Worm (Caenorhabditis elegans) whole organism, late embryonic: ENCODE measurements around the gene bre-3.

Source experiments
- F13H6.1 ChIP-seq: sonication (generic microtip); optimal IDR thresholded peaks from 2 replicates; lab custom pipeline; 2016; ENCODE audit warnings: missing genetic modification characterization, missing compliant biosample characterization
- K02D7.2 ChIP-seq: sonication (generic microtip); optimal IDR thresholded peaks from 2 replicates; lab custom pipeline; 2017; ENCODE audit warnings: mild to moderate bottlenecking, missing genetic modification characterization, missing compliant biosample characterization
- K09A11.1 ChIP-seq: sonication (generic microtip); optimal IDR thresholded peaks from 2 replicates; lab custom pipeline; 2017; ENCODE audit warnings: antibody characterized with exemption, mild to moderate bottlenecking, missing genetic modification characterization, missing compliant biosample characterization; ENCODE audit not compliant: insufficient read depth
- ahr-1 ChIP-seq: sonication (generic microtip); optimal IDR thresholded peaks from 2 replicates; lab custom pipeline; 2016; ENCODE audit warnings: missing genetic modification characterization, missing compliant biosample characterization
- ama-1 ChIP-seq: fragments of 150-350 bp; optimal IDR thresholded peaks from 2 replicates; lab custom pipeline; 2014
- ceh-14 ChIP-seq: sonication (generic microtip); optimal IDR thresholded peaks from 2 replicates; lab custom pipeline; 2016; ENCODE audit warnings: missing genotype, missing genetic modification characterization, missing compliant biosample characterization
- ceh-19 ChIP-seq: fragments of 200-800 bp; sonication (Bioruptor generic); optimal IDR thresholded peaks from 2 replicates; lab custom pipeline; 2018; ENCODE audit warnings: mild to moderate bottlenecking, missing genetic modification characterization, missing compliant biosample characterization
- ceh-2 ChIP-seq: sonication (generic microtip); optimal IDR thresholded peaks from 2 replicates; lab custom pipeline; 2016; ENCODE audit warnings: missing genotype, missing genetic modification characterization, missing compliant biosample characterization
- ceh-22 ChIP-seq: sonication (generic microtip); optimal IDR thresholded peaks from 2 replicates; lab custom pipeline; 2017; ENCODE audit warnings: missing biosample characterization, missing genetic modification characterization
- ceh-30 ChIP-seq: fragments of 150-350 bp; optimal IDR thresholded peaks from 2 replicates; lab custom pipeline; 2014; ENCODE audit warnings: missing biosample characterization, missing genetic modification characterization
- ceh-31 ChIP-seq: sonication (generic microtip); optimal IDR thresholded peaks from 2 replicates; lab custom pipeline; 2016; ENCODE audit warnings: missing genetic modification characterization, missing compliant biosample characterization
- ceh-34 ChIP-seq: sonication (generic microtip); optimal IDR thresholded peaks from 2 replicates; lab custom pipeline; 2016; ENCODE audit warnings: mild to moderate bottlenecking, missing genetic modification characterization, missing compliant biosample characterization
- ceh-45 ChIP-seq: fragments of 200-800 bp; sonication (Bioruptor generic); IDR thresholded peaks from 2 replicates; pipeline ENCODE4 v1.3.6; 2022; ENCODE audit warnings: missing genetic modification reagents, missing genetic modification characterization, missing compliant biosample characterization
- ceh-6 ChIP-seq: fragments of 200-800 bp; sonication (Bioruptor generic); optimal IDR thresholded peaks from 2 replicates; lab custom pipeline; 2018; ENCODE audit warnings: mild to moderate bottlenecking, missing genetic modification characterization, missing compliant biosample characterization
- ceh-9 ChIP-seq: sonication (generic microtip); optimal IDR thresholded peaks from 2 replicates; lab custom pipeline; 2016; ENCODE audit warnings: mild to moderate bottlenecking, missing genetic modification characterization, inconsistent platforms, missing compliant biosample characterization
- che-1 ChIP-seq: sonication (generic microtip); optimal IDR thresholded peaks from 2 replicates; lab custom pipeline; 2016; ENCODE audit warnings: mild to moderate bottlenecking, missing genetic modification characterization, missing compliant biosample characterization
- dmd-4 ChIP-seq: sonication (generic microtip); optimal IDR thresholded peaks from 2 replicates; lab custom pipeline; 2016; ENCODE audit warnings: borderline replicate concordance, missing genetic modification characterization, missing compliant biosample characterization
- dve-1 ChIP-seq: sonication (generic microtip); optimal IDR thresholded peaks from 2 replicates; lab custom pipeline; 2017; ENCODE audit warnings: antibody characterized with exemption, mild to moderate bottlenecking, missing genetic modification characterization, missing compliant biosample characterization
- elt-2 ChIP-seq: sonication (generic microtip); optimal IDR thresholded peaks from 2 replicates; lab custom pipeline; 2016; ENCODE audit warnings: missing genetic modification reagents, missing genetic modification characterization, missing compliant biosample characterization
- fkh-6 ChIP-seq: sonication (generic microtip); optimal IDR thresholded peaks from 2 replicates; lab custom pipeline; 2016; ENCODE audit warnings: missing genetic modification characterization, missing compliant biosample characterization
- gmeb-2 ChIP-seq: sonication (generic microtip); optimal IDR thresholded peaks from 2 replicates; lab custom pipeline; 2016; ENCODE audit warnings: missing genetic modification characterization, inconsistent platforms, missing compliant biosample characterization
- hlh-13 ChIP-seq: fragments of 200-800 bp; sonication (Bioruptor generic); optimal IDR thresholded peaks from 2 replicates; lab custom pipeline; 2018; ENCODE audit warnings: mild to moderate bottlenecking, missing genetic modification characterization, missing compliant biosample characterization
- hlh-30 ChIP-seq: sonication (generic microtip); optimal IDR thresholded peaks from 2 replicates; lab custom pipeline; 2017; ENCODE audit warnings: antibody characterized with exemption, missing genetic modification characterization, missing compliant biosample characterization; ENCODE audit not compliant: insufficient read depth
- hlh-6 ChIP-seq: sonication (generic microtip); optimal IDR thresholded peaks from 2 replicates; lab custom pipeline; 2016; ENCODE audit warnings: missing genotype, missing genetic modification characterization, missing compliant biosample characterization
- hlh-8 ChIP-seq: sonication (generic microtip); optimal IDR thresholded peaks from 2 replicates; lab custom pipeline; 2016; ENCODE audit warnings: missing genotype, missing genetic modification characterization, missing compliant biosample characterization
- madf-2 ChIP-seq: sonication (generic microtip); optimal IDR thresholded peaks from 2 replicates; lab custom pipeline; 2017; ENCODE audit warnings: missing genetic modification characterization, missing compliant biosample characterization
- nfya-1 ChIP-seq: sonication (generic microtip); optimal IDR thresholded peaks from 2 replicates; lab custom pipeline; 2017; ENCODE audit warnings: missing genetic modification characterization, mild to moderate bottlenecking, missing compliant biosample characterization, antibody characterized with exemption, moderate library complexity
- nhr-232 ChIP-seq: sonication (generic microtip); optimal IDR thresholded peaks from 2 replicates; lab custom pipeline; 2016; ENCODE audit warnings: missing genetic modification characterization, missing compliant biosample characterization
- odd-2 ChIP-seq: sonication (generic microtip); optimal IDR thresholded peaks from 2 replicates; lab custom pipeline; 2017; ENCODE audit warnings: antibody characterized with exemption, mild to moderate bottlenecking, missing genetic modification characterization, missing compliant biosample characterization
- pag-3 ChIP-seq: sonication (generic microtip); optimal IDR thresholded peaks from 2 replicates; lab custom pipeline; 2016; ENCODE audit warnings: missing compliant biosample characterization, missing genetic modification characterization, borderline replicate concordance
- pat-9 ChIP-seq: fragments of 200-800 bp; sonication (Bioruptor generic); optimal IDR thresholded peaks from 2 replicates; lab custom pipeline; 2018; ENCODE audit warnings: mild to moderate bottlenecking, missing genetic modification characterization, moderate library complexity, missing compliant biosample characterization
- pax-1 ChIP-seq: fragments of 150-350 bp; optimal IDR thresholded peaks from 2 replicates; lab custom pipeline; 2014; ENCODE audit warnings: missing biosample characterization, missing genetic modification characterization
- ref-2 ChIP-seq: sonication (generic microtip); optimal IDR thresholded peaks from 2 replicates; lab custom pipeline; 2016; ENCODE audit warnings: missing genetic modification characterization, missing compliant biosample characterization
- sox-2 ChIP-seq: fragments of 200-800 bp; sonication (Bioruptor generic); IDR thresholded peaks from 2 replicates; pipeline ENCODE4 v1.3.6; 2022; ENCODE audit warnings: missing genetic modification reagents, missing genetic modification characterization, missing compliant biosample characterization
- sox-4 ChIP-seq: sonication (generic microtip); optimal IDR thresholded peaks from 2 replicates; lab custom pipeline; 2017; ENCODE audit warnings: mild to moderate bottlenecking, missing genetic modification characterization, inconsistent platforms, missing compliant biosample characterization
- tbx-2 ChIP-seq: sonication (generic microtip); optimal IDR thresholded peaks from 2 replicates; lab custom pipeline; 2016; ENCODE audit warnings: missing genetic modification characterization, missing compliant biosample characterization
- tbx-7 ChIP-seq: sonication (generic microtip); optimal IDR thresholded peaks from 2 replicates; lab custom pipeline; 2016; ENCODE audit warnings: missing genotype, missing genetic modification characterization, missing compliant biosample characterization
- ttx-3 ChIP-seq: sonication (generic microtip); optimal IDR thresholded peaks from 2 replicates; lab custom pipeline; 2016; ENCODE audit warnings: missing genetic modification reagents, missing genetic modification characterization, missing compliant biosample characterization
- unc-3 ChIP-seq, 2 experiments: fragments of 200-800 bp in 1 of 2; sonication (Bioruptor generic) in 1 of 2; sonication (generic microtip) in 1 of 2; conservative IDR thresholded peaks in 1 of 2; optimal IDR thresholded peaks in 1 of 2; 2 replicates each; pipeline versions ENCODE4 v1.3.6 to Lab custom; 2016 to 2022; ENCODE audit warnings: missing compliant biosample characterization in 2 of 2, missing genetic modification characterization in 2 of 2, missing genetic modification reagents in 1 of 2
- unc-42 ChIP-seq: sonication (generic microtip); optimal IDR thresholded peaks from 2 replicates; lab custom pipeline; 2016; ENCODE audit warnings: missing genotype, missing genetic modification characterization, missing compliant biosample characterization
- unc-55 ChIP-seq: sonication (generic microtip); optimal IDR thresholded peaks from 2 replicates; lab custom pipeline; 2017; ENCODE audit warnings: missing biosample characterization, missing genetic modification reagents, missing genetic modification characterization
- unc-86 ChIP-seq: sonication (generic microtip); optimal IDR thresholded peaks from 2 replicates; lab custom pipeline; 2016; ENCODE audit warnings: missing genetic modification characterization, missing compliant biosample characterization
- zip-5 ChIP-seq: sonication (generic microtip); optimal IDR thresholded peaks from 2 replicates; lab custom pipeline; 2016; ENCODE audit warnings: missing genetic modification characterization, missing compliant biosample characterization
- ztf-16 ChIP-seq: sonication (generic microtip); optimal IDR thresholded peaks from 2 replicates; lab custom pipeline; 2017; ENCODE audit warnings: missing genetic modification characterization, missing compliant biosample characterization

Gene bre-3

DNA sequence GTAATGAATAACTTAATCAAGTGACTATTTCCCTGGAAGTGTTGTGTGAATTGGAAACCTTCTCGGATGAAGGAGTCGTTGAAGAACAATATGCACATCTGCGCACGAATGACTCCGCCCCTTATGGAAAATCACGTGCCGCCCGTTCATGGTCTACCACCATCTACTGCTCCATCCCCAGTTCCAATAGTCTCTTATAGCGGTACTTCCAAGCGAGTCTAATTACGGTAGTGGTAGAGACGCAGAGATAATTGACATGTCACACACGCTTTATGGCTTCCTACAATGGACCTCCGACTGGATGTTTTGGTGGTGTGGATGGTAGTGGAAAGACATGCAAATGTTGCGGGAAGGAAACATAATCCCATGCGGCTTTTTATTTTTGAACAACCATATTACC lies 34.3 kb downstream of the bre-3 start:
- TF ChIP-seq hlh-30 (tag; lab: Kevin White, UChicago) = peak; percentile 93
- TF ChIP-seq ref-2 (tag; lab: Kevin White, UChicago) = peak; percentile 51
- peak; percentile 92 for TF ChIP-seq ceh-31 (tag; lab: Kevin White, UChicago)
- peak; percentile 15 for TF ChIP-seq tbx-2 (tag; lab: Kevin White, UChicago)
- TF ChIP-seq ceh-34 = peak; percentile 58
- no peak for TF ChIP-seq ceh-45 (GFP tag; lab: Robert Waterston, UW)
- peak; percentile 55 for TF ChIP-seq unc-42 (tag; lab: Kevin White, UChicago)
- peak; percentile 40 for TF ChIP-seq unc-55 (GFP tag; lab: Kevin White, UChicago)
- no peak for TF ChIP-seq sox-4
- peak; percentile 10; the same call in 1 of the 2 replicates for TF ChIP-seq sox-2
- TF ChIP-seq ceh-14 = peak; percentile 19
- TF ChIP-seq nfya-1 = peak; percentile 41
- TF ChIP-seq ahr-1 (tag; lab: Kevin White, UChicago) = no peak
- TF ChIP-seq fkh-6 (tag; lab: Kevin White, UChicago) = no peak
- TF ChIP-seq ttx-3 = no peak

ce11 chrIII:9449831-9450230 lies 35.4 kb downstream of the bre-3 start, which contains the start of gene F54C8.6:
TSS of gene F54C8.6 (minus strand) at chrIII:9449931.
- TF ChIP-seq unc-3 (GFP tag; conservative IDR thresholded peaks at IDR 0.05; lab: Robert Waterston, UW) (no peak), unc-3 (tag; optimal IDR thresholded peaks at IDR 0.05; lab: Kevin White, UChicago) (no peak), che-1 (tag; lab: Kevin White, UChicago) (no peak), zip-5 (no peak), pag-3 (tag; lab: Kevin White, UChicago) (no peak), pax-1 (tag; lab: Kevin White, UChicago) (no peak), K02D7.2 (tag; lab: Kevin White, UChicago) (no peak), madf-2 (tag; lab: Kevin White, UChicago) (no peak), ceh-6 (GFP tag; lab: Kevin White, UChicago) (no peak)
- TF ChIP-seq, all 69 proteins: peak for 0

- no peak for TF ChIP-seq tbx-7
- no peak for TF ChIP-seq gmeb-2 (tag; lab: Kevin White, UChicago)
- peak; percentile 72 for TF ChIP-seq hlh-30 (tag; lab: Kevin White, UChicago)
- no peak for TF ChIP-seq odd-2 (tag; lab: Kevin White, UChicago)
- TF ChIP-seq dmd-4 (tag; lab: Kevin White, UChicago) = no peak
- TF ChIP-seq unc-55 (GFP tag; lab: Kevin White, UChicago) = peak; percentile 65
- TF ChIP-seq hlh-8 (tag; lab: Kevin White, UChicago) = peak; percentile 60
- TF ChIP-seq fkh-6 (tag; lab: Kevin White, UChicago) = no peak
- TF ChIP-seq ceh-31 (tag; lab: Kevin White, UChicago) = peak; percentile 77
- peak; percentile 1 for TF ChIP-seq ceh-2 (tag; lab: Kevin White, UChicago)
- no peak for TF ChIP-seq ceh-9 (tag; lab: Kevin White, UChicago)
- TF ChIP-seq elt-2 (tag; lab: Kevin White, UChicago) = no peak
- TF ChIP-seq hlh-6 = no peak
- no peak for TF ChIP-seq che-1 (tag; lab: Kevin White, UChicago)
- no peak for TF ChIP-seq nhr-232 (tag; lab: Kevin White, UChicago)
- TF ChIP-seq hlh-13 (GFP tag; lab: Kevin White, UChicago) = no peak
- TF ChIP-seq ttx-3 = no peak
- TF ChIP-seq ceh-34 = peak; percentile 75
- peak; percentile 92 for TF ChIP-seq nfya-1
- no peak for TF ChIP-seq ama-1 (lab: Kevin White, UChicago)
- no peak for TF ChIP-seq ceh-19 (GFP tag; lab: Kevin White, UChicago)
- no peak for TF ChIP-seq ceh-22 (tag; lab: Kevin White, UChicago)
- no peak for TF ChIP-seq zip-5
- peak; percentile 82 for TF ChIP-seq tbx-2 (tag; lab: Kevin White, UChicago)
- TF ChIP-seq ceh-6 (GFP tag; lab: Kevin White, UChicago) = no peak
- TF ChIP-seq ceh-30 (tag; lab: Kevin White, UChicago) = peak; percentile 64
- peak; percentile 35 for TF ChIP-seq madf-2 (tag; lab: Kevin White, UChicago)
- no peak for TF ChIP-seq ceh-45 (GFP tag; lab: Robert Waterston, UW)
- peak; percentile 51 for TF ChIP-seq K09A11.1 (tag; lab: Kevin White, UChicago)
- TF ChIP-seq sox-4 = no peak
- TF ChIP-seq unc-3 (GFP tag; conservative IDR thresholded peaks at IDR 0.05; lab: Robert Waterston, UW) = peak; percentile 38; the same call in 1 of the 2 replicates
- TF ChIP-seq unc-3 (tag; optimal IDR thresholded peaks at IDR 0.05; lab: Kevin White, UChicago) = no peak
- TF ChIP-seq ahr-1 (tag; lab: Kevin White, UChicago) = no peak
- TF ChIP-seq F13H6.1 (tag; lab: Kevin White, UChicago) = no peak
- TF ChIP-seq pax-1 (tag; lab: Kevin White, UChicago) = peak; percentile 52
- TF ChIP-seq pat-9 (tag; lab: Kevin White, UChicago) = no peak
- TF ChIP-seq ref-2 (tag; lab: Kevin White, UChicago) = no peak
- no peak for TF ChIP-seq ztf-16
- TF ChIP-seq dve-1 = peak; percentile 78
- no peak for TF ChIP-seq unc-86 (tag; lab: Kevin White, UChicago)
These were observed 41.8 kb downstream of the bre-3 start, which contains the start of gene pir-2 for ce11 chrIII:9443417-9444027. TSS of gene pir-2 (minus strand) at chrIII:9443634.
